Fruit fly (Drosophila melanogaster): ENCODE results near the gene sloth1.

DNA sequence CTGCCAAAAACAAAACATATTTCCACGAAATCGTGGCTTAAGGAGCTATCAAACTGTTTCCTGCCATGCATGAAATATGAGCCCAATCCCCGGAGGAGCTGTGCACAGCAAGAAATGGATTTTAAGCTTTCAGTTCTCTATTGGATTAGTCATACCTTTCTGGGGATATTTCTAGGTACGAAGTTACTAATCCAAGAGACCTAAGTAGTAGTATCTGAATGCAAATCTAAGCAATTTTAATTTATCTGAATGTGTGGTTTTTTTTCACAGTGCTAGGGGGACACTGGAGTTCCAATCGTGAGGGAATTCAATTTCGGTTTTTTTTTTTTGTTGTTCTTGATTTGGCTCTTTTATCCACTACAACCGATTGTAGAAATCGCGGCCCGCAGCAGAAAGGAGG lies 34.8 kb upstream of the sloth1 start:
- TF ChIP-seq CG12605 (GFP tag; IDR thresholded peaks at IDR 0.05) (no peak), Ets98B (GFP tag; IDR thresholded peaks at IDR 0.05) (peak; percentile 35; the same call in 1 of the 2 replicates), CG32121 (GFP tag; IDR thresholded peaks at IDR 0.05) (no peak), CG8301 (tag; optimal IDR thresholded peaks at IDR 0.05) (peak; percentile 8), rn (GFP tag; IDR thresholded peaks at IDR 0.05) (no peak), fd96Ca (GFP tag; IDR thresholded peaks at IDR 0.05) (0 out of 3 replicates have a peak, but pooled peaks have one; percentile 47), Pif1B (GFP tag; optimal IDR thresholded peaks at IDR 0.05) (peak; percentile 2), CG9948 (tag; optimal IDR thresholded peaks at IDR 0.05) (peak; percentile 37), D1 (tag; optimal IDR thresholded peaks at IDR 0.05) (no peak), EcR (GFP tag; optimal IDR thresholded peaks at IDR 0.05) (no peak), CG17806 (tag; optimal IDR thresholded peaks at IDR 0.05) (peak; percentile 50), gl (tag; optimal IDR thresholded peaks at IDR 0.05) (no peak), CG8159 (tag; optimal IDR thresholded peaks at IDR 0.05) (peak; percentile 59)
